Fruit fly (Drosophila melanogaster) whole organism, embryonic: Measurements from ENCODE around the gene CG43062.
A peak's percentile ranks its signal among the peaks of the same experiment; 100 is the strongest.

ENCODE experiments used
- Atf-2 ChIP-seq: fragments of 200-800 bp; sonication (Bioruptor generic); optimal IDR thresholded peaks from 2 replicates; lab custom pipeline; 2016; ENCODE audit warnings: missing biosample characterization, missing genetic modification characterization
- Blimp-1 ChIP-seq: fragments of 200-800 bp; sonication (Bioruptor generic); optimal IDR thresholded peaks from 3 replicates; lab custom pipeline; 2018; ENCODE audit warnings: missing biosample characterization, missing genetic modification characterization, mild to moderate bottlenecking, moderate library complexity, missing genetic modification reagents
- CG10654 ChIP-seq: fragments of 200-800 bp; sonication (Bioruptor generic); optimal IDR thresholded peaks from 2 replicates; lab custom pipeline; 2016; ENCODE audit warnings: missing biosample characterization, missing genetic modification characterization
- CG12299 ChIP-seq: fragments of 200-800 bp; sonication (Bioruptor generic); optimal IDR thresholded peaks from 2 replicates; lab custom pipeline; 2018; ENCODE audit warnings: missing biosample characterization, mild to moderate bottlenecking, missing genetic modification characterization
- CG12391 ChIP-seq: fragments of 200-800 bp; sonication (Bioruptor generic); optimal IDR thresholded peaks from 3 replicates; lab custom pipeline; 2018; ENCODE audit warnings: missing biosample characterization, mild to moderate bottlenecking, missing genetic modification characterization, moderate library complexity
- CG13424 ChIP-seq: fragments of 200-800 bp; sonication (Bioruptor generic); optimal IDR thresholded peaks from 2 replicates; lab custom pipeline; 2019; ENCODE audit warnings: missing biosample characterization, mild to moderate bottlenecking, missing genetic modification characterization, moderate library complexity
- CG14710 ChIP-seq: fragments of 200-800 bp; sonication (Bioruptor generic); optimal IDR thresholded peaks from 3 replicates; lab custom pipeline; 2019; ENCODE audit warnings: missing biosample characterization, mild to moderate bottlenecking, missing genetic modification characterization, moderate library complexity
- CG15514 ChIP-seq: fragments of 200-800 bp; sonication (Bioruptor generic); optimal IDR thresholded peaks from 3 replicates; lab custom pipeline; 2017; ENCODE audit warnings: missing biosample characterization, missing genetic modification characterization, mild to moderate bottlenecking, moderate library complexity, missing genetic modification reagents
- CG16779 ChIP-seq: fragments of 200-800 bp; sonication (Bioruptor generic); IDR thresholded peaks from 2 replicates; pipeline ENCODE4 v1.3.6; 2022; ENCODE audit warnings: missing biosample characterization, missing genetic modification characterization
- CG16813 ChIP-seq: fragments of 200-800 bp; sonication (Bioruptor generic); IDR thresholded peaks from 3 replicates; pipeline ENCODE4 v1.3.6; 2022; ENCODE audit warnings: missing biosample characterization, missing genetic modification characterization; ENCODE audit not compliant: partially characterized antibody
- CG18262 ChIP-seq: fragments of 200-800 bp; optimal IDR thresholded peaks from 3 replicates; lab custom pipeline; 2019; ENCODE audit warnings: missing biosample characterization, mild to moderate bottlenecking, missing genetic modification characterization, moderate library complexity
- CG18619 ChIP-seq: fragments of 200-800 bp; sonication (Bioruptor generic); optimal IDR thresholded peaks from 3 replicates; lab custom pipeline; 2017; ENCODE audit warnings: missing biosample characterization, mild to moderate bottlenecking, missing genetic modification characterization
- CG30403 ChIP-seq: fragments of 200-800 bp; sonication (Bioruptor generic); optimal IDR thresholded peaks from 3 replicates; lab custom pipeline; 2016; ENCODE audit warnings: missing biosample characterization, missing genetic modification characterization
- CG30431 ChIP-seq: fragments of 200-800 bp; sonication (Bioruptor generic); optimal IDR thresholded peaks from 2 replicates; lab custom pipeline; 2017; ENCODE audit warnings: missing biosample characterization, missing genetic modification characterization
- CG3281 ChIP-seq: fragments of 200-800 bp; sonication (Bioruptor generic); optimal IDR thresholded peaks from 3 replicates; lab custom pipeline; 2017; ENCODE audit warnings: missing biosample characterization, mild to moderate bottlenecking, missing genetic modification characterization
- CG34224 ChIP-seq: fragments of 200-800 bp; sonication (Bioruptor generic); IDR thresholded peaks from 3 replicates; pipeline ENCODE4 v1.3.6; 2022; ENCODE audit warnings: missing biosample characterization, missing genetic modification characterization; ENCODE audit not compliant: partially characterized antibody
- CG6272 ChIP-seq: fragments of 200-800 bp; sonication (Bioruptor generic); IDR thresholded peaks from 2 replicates; pipeline ENCODE4 v1.3.6; 2022; ENCODE audit warnings: missing biosample characterization, missing genetic modification characterization
- CG6654 ChIP-seq: fragments of 200-800 bp; sonication (Bioruptor generic); optimal IDR thresholded peaks from 2 replicates; lab custom pipeline; 2017; ENCODE audit warnings: missing biosample characterization, mild to moderate bottlenecking, missing genetic modification characterization
- CG6854 ChIP-seq: fragments of 200-800 bp; sonication (Bioruptor generic); optimal IDR thresholded peaks from 3 replicates; lab custom pipeline; 2017; ENCODE audit warnings: missing biosample characterization, mild to moderate bottlenecking, missing genetic modification characterization
- CG7357 ChIP-seq: fragments of 200-800 bp; sonication (Bioruptor generic); IDR thresholded peaks from 3 replicates; pipeline ENCODE4 v1.3.6; 2022; ENCODE audit warnings: missing biosample characterization, missing genetic modification characterization
- CG8388 ChIP-seq: fragments of 200-800 bp; sonication (Bioruptor generic); optimal IDR thresholded peaks from 2 replicates; lab custom pipeline; 2019; ENCODE audit warnings: missing biosample characterization, mild to moderate bottlenecking, missing genetic modification characterization, moderate library complexity
- CG8944 ChIP-seq: fragments of 200-800 bp; sonication (Bioruptor generic); optimal IDR thresholded peaks from 3 replicates; lab custom pipeline; 2016; ENCODE audit warnings: missing biosample characterization, missing genetic modification characterization
- CG9932 ChIP-seq: fragments of 200-800 bp; sonication (Bioruptor generic); IDR thresholded peaks from 2 replicates; pipeline ENCODE4 v1.3.6; 2022; ENCODE audit warnings: missing biosample characterization, missing genetic modification characterization
- D19A ChIP-seq: fragments of 200-800 bp; optimal IDR thresholded peaks from 3 replicates; lab custom pipeline; 2019; ENCODE audit warnings: missing biosample characterization, mild to moderate bottlenecking, missing genetic modification characterization, moderate library complexity
- Dip2 ChIP-seq: fragments of 200-800 bp; sonication (Bioruptor generic); IDR thresholded peaks from 2 replicates; pipeline ENCODE4 v1.3.6; 2022; ENCODE audit warnings: missing biosample characterization, missing genetic modification characterization
- Drgx ChIP-seq: fragments of 200-800 bp; sonication (Bioruptor generic); IDR thresholded peaks from 2 replicates; pipeline ENCODE4 v1.3.6; 2022; ENCODE audit warnings: missing biosample characterization, missing genetic modification characterization
- ERR ChIP-seq: fragments of 200-800 bp; sonication (Bioruptor generic); optimal IDR thresholded peaks from 2 replicates; lab custom pipeline; 2016; ENCODE audit warnings: missing biosample characterization, missing genetic modification characterization
- Ets97D ChIP-seq: fragments of 200-800 bp; sonication (Bioruptor generic); optimal IDR thresholded peaks from 3 replicates; lab custom pipeline; 2016; ENCODE audit warnings: missing biosample characterization, missing genetic modification characterization
- Fer2 ChIP-seq: fragments of 200-800 bp; sonication (Bioruptor generic); optimal IDR thresholded peaks from 2 replicates; lab custom pipeline; 2018; ENCODE audit warnings: missing biosample characterization, mild to moderate bottlenecking, missing genetic modification characterization, moderate library complexity
- Gug ChIP-seq: fragments of 200-800 bp; sonication (Bioruptor generic); IDR thresholded peaks from 4 replicates; pipeline ENCODE4 v1.3.6; 2022; ENCODE audit warnings: missing biosample characterization, missing genetic modification characterization
- HLHmδ ChIP-seq: fragments of 200-800 bp; sonication (Bioruptor generic); optimal IDR thresholded peaks from 2 replicates; lab custom pipeline; 2018; ENCODE audit warnings: missing biosample characterization, mild to moderate bottlenecking, missing genetic modification characterization, moderate library complexity
- Hey ChIP-seq: fragments of 200-800 bp; sonication (Bioruptor generic); optimal IDR thresholded peaks from 3 replicates; lab custom pipeline; 2018; ENCODE audit warnings: missing biosample characterization, mild to moderate bottlenecking, missing genetic modification characterization
- MBD-R2 ChIP-seq: fragments of 200-800 bp; sonication (Bioruptor generic); IDR thresholded peaks from 2 replicates; pipeline ENCODE4 v1.3.6; 2022; ENCODE audit warnings: missing biosample characterization, missing genetic modification characterization
- Sox102F ChIP-seq: fragments of 200-800 bp; sonication (Bioruptor generic); optimal IDR thresholded peaks from 2 replicates; lab custom pipeline; 2018; ENCODE audit warnings: missing biosample characterization, mild to moderate bottlenecking, missing genetic modification characterization, moderate library complexity
- Xrp1 ChIP-seq: fragments of 200-800 bp; sonication (Bioruptor generic); IDR thresholded peaks from 2 replicates; pipeline ENCODE4 v1.3.6; 2022; ENCODE audit warnings: missing biosample characterization, missing genetic modification characterization
- cad ChIP-seq: fragments of >200 bp; optimal IDR thresholded peaks from 2 replicates; lab custom pipeline; 2017; ENCODE audit warnings: missing biosample characterization, missing genetic modification characterization
- emc ChIP-seq: fragments of 200-800 bp; sonication (Bioruptor generic); optimal IDR thresholded peaks from 2 replicates; lab custom pipeline; 2016; ENCODE audit warnings: missing biosample characterization, missing genetic modification characterization
- en ChIP-seq: fragments of 200-800 bp; sonication (Bioruptor generic); optimal IDR thresholded peaks from 2 replicates; lab custom pipeline; 2016; ENCODE audit warnings: missing biosample characterization, missing genetic modification characterization
- esg ChIP-seq: fragments of 200-800 bp; sonication (Bioruptor generic); conservative IDR thresholded peaks from 2 replicates; pipeline ENCODE4 v1.3.6; 2022; ENCODE audit warnings: missing biosample characterization, missing genetic modification characterization
- fd64A ChIP-seq: fragments of 200-800 bp; sonication (Bioruptor generic); optimal IDR thresholded peaks from 3 replicates; lab custom pipeline; 2018; ENCODE audit warnings: missing biosample characterization, mild to moderate bottlenecking, missing genetic modification characterization
- fru ChIP-seq: fragments of >200 bp; optimal IDR thresholded peaks from 2 replicates; lab custom pipeline; 2017
- hkb ChIP-seq, 2 experiments: fragments of 200-800 bp in 1 of 2; fragments of >200 bp in 1 of 2; sonication (Bioruptor generic) in 1 of 2; IDR thresholded peaks in 1 of 2; optimal IDR thresholded peaks in 1 of 2; 2 replicates each; pipeline versions ENCODE4 v1.3.6 to Lab custom; 2017 to 2022; ENCODE audit warnings: missing biosample characterization in 1 of 2, missing genetic modification characterization in 1 of 2
- knrl ChIP-seq: fragments of 200-800 bp; sonication (Bioruptor generic); IDR thresholded peaks from 3 replicates; pipeline ENCODE4 v1.3.6; 2022; ENCODE audit warnings: missing biosample characterization, missing genetic modification characterization; ENCODE audit not compliant: partially characterized antibody
- pros ChIP-seq: fragments of 200-800 bp; sonication (Bioruptor generic); optimal IDR thresholded peaks from 3 replicates; lab custom pipeline; 2019; ENCODE audit warnings: missing biosample characterization, mild to moderate bottlenecking, missing genetic modification characterization, moderate library complexity
- psq ChIP-seq: fragments of 200-800 bp; sonication (Bioruptor generic); optimal IDR thresholded peaks from 2 replicates; lab custom pipeline; 2017; ENCODE audit warnings: missing biosample characterization, missing genetic modification characterization
- sqz ChIP-seq: fragments of 200-800 bp; sonication (Bioruptor generic); optimal IDR thresholded peaks from 3 replicates; lab custom pipeline; 2018; ENCODE audit warnings: missing biosample characterization, mild to moderate bottlenecking, missing genetic modification characterization
- ssp ChIP-seq: fragments of 200-800 bp; sonication (Bioruptor generic); IDR thresholded peaks from 2 replicates; pipeline ENCODE4 v1.3.6; 2022; ENCODE audit warnings: missing biosample characterization, missing genetic modification characterization
- unc-4 ChIP-seq: fragments of 200-800 bp; sonication (Bioruptor generic); IDR thresholded peaks from 2 replicates; pipeline ENCODE4 v1.3.6; 2022; ENCODE audit warnings: missing biosample characterization, missing genetic modification characterization; ENCODE audit not compliant: partially characterized antibody
- vfl ChIP-seq: fragments of 200-800 bp; sonication (Bioruptor generic); optimal IDR thresholded peaks from 2 replicates; lab custom pipeline; 2016; ENCODE audit warnings: missing biosample characterization, missing genetic modification characterization
- z ChIP-seq: fragments of 200-800 bp; sonication (Bioruptor generic); IDR thresholded peaks from 3 replicates; pipeline ENCODE4 v1.3.6; 2022; ENCODE audit warnings: missing biosample characterization, missing genetic modification characterization

CG43062 gene

dm6 chr3R:11773325-11773998 is 23.3 kb downstream of the CG43062 start (continued):
- TF ChIP-seq CG16813 (GFP tag; lab: Robert Waterston, UW) (peak; percentile 36; the same call in 1 of the 3 replicates), esg (GFP tag; lab: Robert Waterston, UW) (no peak), hkb (optimal IDR thresholded peaks at IDR 0.05; lab: Kevin White, UChicago) (no peak), hkb (GFP tag; IDR thresholded peaks at IDR 0.05; lab: Robert Waterston, UW) (no peak), Gug (GFP tag; lab: Robert Waterston, UW) (no peak), unc-4 (GFP tag; lab: Robert Waterston, UW) (0 out of 2 replicates have a peak, but pooled peaks have one; percentile 31), CG18262 (tag; lab: Kevin White, UChicago) (no peak), psq (GFP tag; lab: Kevin White, UChicago) (no peak), CG6854 (GFP tag; lab: Kevin White, UChicago) (no peak), CG30431 (GFP tag; lab: Kevin White, UChicago) (no peak), Hey (tag; lab: Kevin White, UChicago) (no peak), sqz (GFP tag; lab: Kevin White, UChicago) (no peak), CG30403 (no peak), vfl (GFP tag; lab: Kevin White, UChicago) (no peak), CG12299 (peak; percentile 2), CG8944 (GFP tag; lab: Kevin White, UChicago) (no peak), CG14710 (tag; lab: Kevin White, UChicago) (peak; percentile 1), cad (GFP tag; lab: Kevin White, UChicago) (peak; percentile 31), fd64A (GFP tag; lab: Kevin White, UChicago) (no peak), CG6654 (no peak), CG8388 (GFP tag; lab: Kevin White, UChicago) (no peak), knrl (GFP tag; lab: Robert Waterston, UW) (no peak), CG6272 (GFP tag; lab: Robert Waterston, UW) (no peak), CG12391 (tag; lab: Kevin White, UChicago) (no peak), CG10654 (GFP tag; lab: Kevin White, UChicago) (no peak), ERR (GFP tag; lab: Kevin White, UChicago) (no peak), CG16779 (GFP tag; lab: Robert Waterston, UW) (no peak), Atf-2 (GFP tag; lab: Kevin White, UChicago) (no peak), fru (lab: Kevin White, UChicago) (no peak), CG15514 (GFP tag; lab: Kevin White, UChicago) (no peak), Sox102F (GFP tag; lab: Kevin White, UChicago) (no peak), z (GFP tag; lab: Robert Waterston, UW) (0 out of 3 replicates have a peak, but pooled peaks have one; percentile 45), CG9932 (no peak), MBD-R2 (no peak), Ets97D (GFP tag; lab: Kevin White, UChicago) (no peak), CG7357 (GFP tag; lab: Robert Waterston, UW) (no peak), D19A (tag; lab: Kevin White, UChicago) (peak; percentile 39), CG13424 (no peak), emc (GFP tag; lab: Kevin White, UChicago) (no peak), HLHmδ (GFP tag; lab: Kevin White, UChicago) (peak; percentile 34), pros (peak; percentile 89), Blimp-1 (GFP tag; lab: Kevin White, UChicago) (peak; percentile 96), Dip2 (no peak), CG18619 (GFP tag; lab: Kevin White, UChicago) (no peak), Fer2 (tag; lab: Kevin White, UChicago) (no peak), ssp (GFP tag; lab: Robert Waterston, UW) (no peak), CG3281 (no peak), Drgx (GFP tag; lab: Robert Waterston, UW) (no peak), en (GFP tag; lab: Kevin White, UChicago) (no peak), Xrp1 (0 out of 2 replicates have a peak, but pooled peaks have one; percentile 5), CG34224 (GFP tag; lab: Robert Waterston, UW) (peak; percentile 51; the same call in 1 of the 3 replicates)
